Worm (Caenorhabditis elegans): ENCODE measurements around the gene C16E9.2.

DNA sequence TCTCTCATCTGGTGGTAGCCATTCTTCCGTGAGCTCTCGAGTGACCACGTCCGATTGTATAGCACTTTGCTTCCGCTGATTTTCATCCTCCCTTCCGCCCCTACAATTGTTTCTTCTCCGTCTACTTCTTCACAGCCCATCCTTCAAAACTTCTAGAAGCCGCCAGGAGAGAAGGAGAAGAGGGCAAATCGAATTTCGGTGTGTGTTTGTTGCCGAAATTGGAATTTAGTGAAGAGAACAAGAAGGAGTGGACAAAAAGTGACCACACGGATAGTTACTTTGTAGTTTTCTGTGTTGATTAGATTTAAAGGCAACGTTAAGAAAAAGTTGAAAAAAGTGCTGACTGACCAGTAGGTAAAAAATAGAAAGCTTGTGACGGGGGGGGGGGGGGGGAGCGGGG lies 42.5 kb upstream of the C16E9.2 start:
- no peak for TF ChIP-seq flt-1 (GFP tag; IDR thresholded peaks at IDR 0.05)
- TF ChIP-seq ztf-23 (GFP tag; IDR thresholded peaks at IDR 0.05) = no peak
- no peak for TF ChIP-seq ref-1 (GFP tag; conservative IDR thresholded peaks at IDR 0.05)
- TF ChIP-seq med-1 (GFP tag; optimal IDR thresholded peaks at IDR 0.05; ENCODE audit: insufficient read depth) = no peak
- no peak for TF ChIP-seq tab-1 (GFP tag; IDR thresholded peaks at IDR 0.05)
- no peak for TF ChIP-seq ztf-29 (GFP tag; IDR thresholded peaks at IDR 0.05)
- no peak for TF ChIP-seq cog-1 (tag; optimal IDR thresholded peaks at IDR 0.05)
- no peak for TF ChIP-seq T22C8.4 (GFP tag; IDR thresholded peaks at IDR 0.05)
- no peak for TF ChIP-seq klf-2 (GFP tag; conservative IDR thresholded peaks at IDR 0.05)

Data from whole organism, midembryonic.